Fruit fly (Drosophila melanogaster) whole organism, embryonic: Measurements from ENCODE around the gene CG13390.

Experiments
- CG10267 ChIP-seq: fragments of 200-800 bp; sonication (Bioruptor generic); optimal IDR thresholded peaks from 2 replicates; lab custom pipeline; 2018; ENCODE audit warnings: missing biosample characterization, mild to moderate bottlenecking, missing genetic modification characterization, moderate library complexity
- CG11504 ChIP-seq: fragments of 200-800 bp; sonication (Bioruptor generic); optimal IDR thresholded peaks from 3 replicates; lab custom pipeline; 2019; ENCODE audit warnings: missing biosample characterization, mild to moderate bottlenecking, missing genetic modification characterization, moderate library complexity
- CG13424 ChIP-seq: fragments of 200-800 bp; sonication (Bioruptor generic); optimal IDR thresholded peaks from 2 replicates; lab custom pipeline; 2019; ENCODE audit warnings: missing biosample characterization, mild to moderate bottlenecking, missing genetic modification characterization, moderate library complexity
- CG14014 ChIP-seq: fragments of 200-800 bp; sonication (Bioruptor generic); IDR thresholded peaks from 2 replicates; pipeline ENCODE4 v1.3.6; 2022; ENCODE audit warnings: missing biosample characterization, missing genetic modification characterization
- CG15269 ChIP-seq: fragments of 200-800 bp; sonication (Bioruptor generic); optimal IDR thresholded peaks from 2 replicates; lab custom pipeline; 2018; ENCODE audit warnings: missing biosample characterization, mild to moderate bottlenecking, missing genetic modification characterization, moderate library complexity
- CG15479 ChIP-seq: fragments of 200-800 bp; sonication (Bioruptor generic); optimal IDR thresholded peaks from 3 replicates; lab custom pipeline; 2019; ENCODE audit warnings: missing biosample characterization, mild to moderate bottlenecking, missing genetic modification characterization, moderate library complexity
- CG15514 ChIP-seq: fragments of 200-800 bp; sonication (Bioruptor generic); optimal IDR thresholded peaks from 3 replicates; lab custom pipeline; 2017; ENCODE audit warnings: missing biosample characterization, missing genetic modification characterization, mild to moderate bottlenecking, moderate library complexity, missing genetic modification reagents
- CG15601 ChIP-seq: fragments of 200-800 bp; sonication (Bioruptor generic); optimal IDR thresholded peaks from 3 replicates; lab custom pipeline; 2019; ENCODE audit warnings: missing biosample characterization, mild to moderate bottlenecking, missing genetic modification characterization, moderate library complexity
- CG15696 ChIP-seq: fragments of 200-800 bp; sonication (Bioruptor generic); optimal IDR thresholded peaks from 2 replicates; lab custom pipeline; 2019; ENCODE audit warnings: missing biosample characterization, mild to moderate bottlenecking, missing genetic modification characterization, moderate library complexity
- CG1647 ChIP-seq: fragments of 200-800 bp; sonication (Bioruptor generic); optimal IDR thresholded peaks from 3 replicates; lab custom pipeline; 2016; ENCODE audit warnings: missing biosample characterization, missing genetic modification characterization
- CG18619 ChIP-seq: fragments of 200-800 bp; sonication (Bioruptor generic); optimal IDR thresholded peaks from 3 replicates; lab custom pipeline; 2017; ENCODE audit warnings: missing biosample characterization, mild to moderate bottlenecking, missing genetic modification characterization
- CG2129 ChIP-seq: fragments of 200-800 bp; sonication (Bioruptor generic); IDR thresholded peaks from 2 replicates; pipeline ENCODE4 v1.3.6; 2022; ENCODE audit warnings: missing biosample characterization, missing genetic modification characterization; ENCODE audit not compliant: partially characterized antibody
- CG2199 ChIP-seq: fragments of 200-800 bp; sonication (Bioruptor generic); IDR thresholded peaks from 3 replicates; pipeline ENCODE4 v1.3.6; 2022; ENCODE audit warnings: missing biosample characterization, missing genetic modification characterization
- CG2712 ChIP-seq: fragments of 200-800 bp; optimal IDR thresholded peaks from 3 replicates; lab custom pipeline; 2019; ENCODE audit warnings: missing biosample characterization, mild to moderate bottlenecking, missing genetic modification characterization, moderate library complexity
- CG30020 ChIP-seq: fragments of 200-800 bp; optimal IDR thresholded peaks from 2 replicates; lab custom pipeline; 2019; ENCODE audit warnings: missing biosample characterization, mild to moderate bottlenecking, missing genetic modification characterization, moderate library complexity
- CG30403 ChIP-seq: fragments of 200-800 bp; sonication (Bioruptor generic); optimal IDR thresholded peaks from 3 replicates; lab custom pipeline; 2016; ENCODE audit warnings: missing biosample characterization, missing genetic modification characterization
- CG3726 ChIP-seq: fragments of 200-800 bp; sonication (Bioruptor generic); IDR thresholded peaks from 3 replicates; pipeline ENCODE4, ENCODE4 v1.3.6; 2022; ENCODE audit warnings: missing biosample characterization, missing genetic modification characterization
- CG6272 ChIP-seq: fragments of 200-800 bp; sonication (Bioruptor generic); IDR thresholded peaks from 2 replicates; pipeline ENCODE4 v1.3.6; 2022; ENCODE audit warnings: missing biosample characterization, missing genetic modification characterization
- CG8290 ChIP-seq, 3 experiments: fragments of 200-800 bp; sonication (Bioruptor generic); optimal IDR thresholded peaks; 2 replicates each; lab custom pipeline; 2016 to 2019; ENCODE audit warnings: missing biosample characterization in 3 of 3, missing genetic modification characterization in 3 of 3, mild to moderate bottlenecking in 2 of 3, moderate library complexity in 1 of 3
- Doc2 ChIP-seq: fragments of 200-800 bp; sonication (Bioruptor generic); IDR thresholded peaks from 2 replicates; pipeline ENCODE4 v1.3.6; 2022; ENCODE audit warnings: missing biosample characterization, missing genetic modification characterization
- Hand ChIP-seq: fragments of 200-800 bp; sonication (Bioruptor generic); optimal IDR thresholded peaks from 2 replicates; lab custom pipeline; 2017; ENCODE audit warnings: mild to moderate bottlenecking, missing biosample characterization, missing genetic modification reagents, missing genetic modification characterization
- HmgD ChIP-seq: fragments of 200-800 bp; sonication (Bioruptor generic); optimal IDR thresholded peaks from 3 replicates; lab custom pipeline; 2016; ENCODE audit warnings: missing biosample characterization, missing genetic modification characterization
- MBD-R2 ChIP-seq: fragments of 200-800 bp; sonication (Bioruptor generic); IDR thresholded peaks from 2 replicates; pipeline ENCODE4 v1.3.6; 2022; ENCODE audit warnings: missing biosample characterization, missing genetic modification characterization
- MESR4 ChIP-seq: fragments of 200-800 bp; sonication (Bioruptor generic); optimal IDR thresholded peaks from 2 replicates; lab custom pipeline; 2018; ENCODE audit warnings: missing biosample characterization, mild to moderate bottlenecking, missing genetic modification characterization, moderate library complexity
- Opbp ChIP-seq: fragments of 200-800 bp; sonication (Bioruptor generic); IDR thresholded peaks from 3 replicates; pipeline ENCODE4 v1.3.6; 2022; ENCODE audit warnings: missing biosample characterization, missing genetic modification characterization; ENCODE audit not compliant: partially characterized antibody
- Optix ChIP-seq: fragments of 200-800 bp; sonication (Bioruptor generic); IDR thresholded peaks from 3 replicates; pipeline ENCODE4 v1.3.6; 2022; ENCODE audit warnings: missing biosample characterization, missing genetic modification characterization
- Ravus ChIP-seq: fragments of 200-800 bp; sonication (Bioruptor generic); IDR thresholded peaks from 2 replicates; pipeline ENCODE4 v1.3.6; 2022; ENCODE audit warnings: missing biosample characterization, missing genetic modification characterization
- Rfx ChIP-seq: fragments of 200-800 bp; sonication (Bioruptor generic); IDR thresholded peaks from 2 replicates; pipeline ENCODE4 v1.3.6; 2022; ENCODE audit warnings: missing biosample characterization, missing genetic modification characterization
- az2 ChIP-seq: fragments of 200-800 bp; sonication (Bioruptor generic); optimal IDR thresholded peaks from 3 replicates; lab custom pipeline; 2016; ENCODE audit warnings: missing biosample characterization, missing genetic modification characterization
- bbx ChIP-seq: fragments of 200-800 bp; sonication (Bioruptor generic); IDR thresholded peaks from 2 replicates; pipeline ENCODE4 v1.3.6; 2022; ENCODE audit warnings: missing biosample characterization, missing genetic modification characterization; ENCODE audit not compliant: partially characterized antibody
- bcd ChIP-seq: fragments of 200-800 bp; sonication (Bioruptor generic); optimal IDR thresholded peaks from 2 replicates; lab custom pipeline; 2017; ENCODE audit warnings: missing biosample characterization, mild to moderate bottlenecking, missing genetic modification characterization
- bigmax ChIP-seq: fragments of 200-800 bp; sonication (Bioruptor generic); optimal IDR thresholded peaks from 2 replicates; lab custom pipeline; 2018; ENCODE audit warnings: missing biosample characterization, mild to moderate bottlenecking, missing genetic modification characterization
- corto ChIP-seq: fragments of 200-800 bp; sonication (Bioruptor generic); optimal IDR thresholded peaks from 2 replicates; lab custom pipeline; 2016; ENCODE audit warnings: missing biosample characterization, mild to moderate bottlenecking, missing genetic modification characterization, moderate library complexity
- dmrt11E ChIP-seq: fragments of 200-800 bp; sonication (Bioruptor generic); optimal IDR thresholded peaks from 3 replicates; lab custom pipeline; 2018; ENCODE audit warnings: missing biosample characterization, mild to moderate bottlenecking, missing genetic modification characterization, moderate library complexity
- dpn ChIP-seq, 2 experiments: fragments of 200-800 bp; sonication (Bioruptor generic); optimal IDR thresholded peaks; 3 replicates each; lab custom pipeline; 2016; ENCODE audit warnings: missing biosample characterization in 2 of 2, missing genetic modification characterization in 2 of 2
- exex ChIP-seq: fragments of 200-800 bp; sonication (Bioruptor generic); optimal IDR thresholded peaks from 4 replicates; lab custom pipeline; 2018; ENCODE audit warnings: missing biosample characterization, mild to moderate bottlenecking, missing genetic modification characterization, moderate library complexity
- hb ChIP-seq: fragments of 200-800 bp; sonication (Bioruptor generic); IDR thresholded peaks from 3 replicates; pipeline ENCODE4 v1.3.6; 2022; ENCODE audit warnings: missing biosample characterization, missing genetic modification characterization; ENCODE audit not compliant: partially characterized antibody
- ken ChIP-seq: fragments of 200-800 bp; sonication (Bioruptor generic); IDR thresholded peaks from 3 replicates; pipeline ENCODE4 v1.3.6; 2022; ENCODE audit warnings: missing biosample characterization, missing genetic modification characterization
- klu ChIP-seq: fragments of 200-800 bp; sonication (Bioruptor generic); IDR thresholded peaks from 2 replicates; pipeline ENCODE4 v1.3.6; 2022; ENCODE audit warnings: missing biosample characterization, missing genetic modification characterization
- kni ChIP-seq: fragments of 200-800 bp; sonication (Bioruptor generic); optimal IDR thresholded peaks from 3 replicates; lab custom pipeline; 2017; ENCODE audit warnings: mild to moderate bottlenecking, missing biosample characterization, missing genetic modification reagents, missing genetic modification characterization
- nerfin-1 ChIP-seq: fragments of 200-800 bp; sonication (Bioruptor generic); optimal IDR thresholded peaks from 3 replicates; lab custom pipeline; 2019; ENCODE audit warnings: missing biosample characterization, mild to moderate bottlenecking, missing genetic modification characterization, moderate library complexity
- prd ChIP-seq, 3 experiments: fragments of >200 bp in 2 of 3; fragments of 200-800 bp in 1 of 3; sonication (Bioruptor generic) in 1 of 3; optimal IDR thresholded peaks in 2 of 3; IDR thresholded peaks in 1 of 3; 2 replicates in 2 of 3; 3 replicates in 1 of 3; pipeline versions ENCODE4 v1.3.6 to Lab custom; 2017 to 2022; ENCODE audit warnings: missing biosample characterization in 1 of 3, missing genetic modification characterization in 1 of 3
- row ChIP-seq: fragments of 200-800 bp; sonication (Bioruptor generic); IDR thresholded peaks from 3 replicates; pipeline ENCODE4 v1.3.6; 2022; ENCODE audit warnings: missing biosample characterization, missing genetic modification characterization
- tio ChIP-seq: fragments of 200-800 bp; sonication (Bioruptor generic); optimal IDR thresholded peaks from 2 replicates; lab custom pipeline; 2017; ENCODE audit warnings: missing biosample characterization, missing genetic modification characterization, inconsistent platforms
- zen2 ChIP-seq: fragments of 200-800 bp; sonication (Bioruptor generic); IDR thresholded peaks from 3 replicates; pipeline ENCODE4 v1.3.6; 2022; ENCODE audit warnings: missing biosample characterization, missing genetic modification characterization; ENCODE audit not compliant: partially characterized antibody
- zf30C ChIP-seq: fragments of 200-800 bp; sonication (Bioruptor generic); optimal IDR thresholded peaks from 3 replicates; lab custom pipeline; 2018; ENCODE audit warnings: missing biosample characterization, mild to moderate bottlenecking, missing genetic modification characterization

Gene CG13390

DNA sequence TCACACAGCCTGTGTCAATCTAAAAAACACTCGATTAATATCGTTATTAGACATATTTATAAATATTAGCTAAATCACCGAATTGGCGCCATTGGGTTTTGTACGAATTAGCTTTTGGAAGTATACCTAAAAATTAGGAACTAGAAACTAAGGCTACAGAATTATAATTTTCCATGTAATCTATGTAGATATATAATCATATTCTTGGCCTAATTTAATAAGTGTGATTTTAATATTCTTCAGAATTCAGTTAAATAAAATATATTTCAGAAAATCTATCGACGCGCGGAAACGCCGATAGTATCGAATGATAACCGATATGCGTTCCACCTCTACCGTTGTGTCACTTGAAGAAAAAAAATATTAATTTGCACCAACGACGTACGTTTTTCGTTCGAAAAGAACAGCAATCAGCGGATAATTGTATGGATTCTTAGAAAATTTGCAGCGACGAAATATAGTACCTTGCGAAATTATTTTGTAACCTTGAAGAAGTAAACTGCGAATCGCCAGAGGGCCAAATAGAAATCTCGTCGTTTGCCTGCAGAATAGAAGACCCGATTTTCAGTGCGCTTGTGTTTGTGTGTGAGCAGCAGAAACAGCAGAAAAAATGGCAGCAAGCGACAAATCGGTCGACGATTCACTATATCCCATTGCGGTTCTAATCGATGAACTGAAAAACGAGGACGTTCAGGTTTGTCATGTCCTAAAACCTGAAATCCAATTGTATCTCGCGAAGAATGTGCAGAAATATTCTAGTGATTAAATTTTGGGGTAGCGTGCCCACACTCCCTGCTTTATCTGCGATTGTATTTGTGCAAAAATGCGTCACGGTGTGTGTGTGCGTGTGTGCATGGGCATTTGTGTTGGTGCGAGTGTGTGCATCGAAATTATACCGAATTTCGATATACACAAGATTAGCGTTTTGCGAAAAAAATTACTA lies 10.6 kb downstream of the CG13390 start, which contains the start of gene Pp2A-29B (continued):
- TF ChIP-seq CG1647 (GFP tag; lab: Kevin White, UChicago) (no peak), CG14014 (GFP tag; lab: Robert Waterston, UW) (no peak), zf30C (peak; percentile 10), CG3726 (no peak), Ravus (GFP tag; lab: Robert Waterston, UW) (no peak), CG8290 (GFP tag; optimal IDR thresholded peaks at IDR 0.05; lab: Kevin White, UChicago) (peak; percentile 13), CG8290 (tag; optimal IDR thresholded peaks at IDR 0.05; lab: Kevin White, UChicago) (no peak), Hand (GFP tag; lab: Kevin White, UChicago) (peak; percentile 34), CG15269 (tag; lab: Kevin White, UChicago) (peak; percentile 9), CG15514 (GFP tag; lab: Kevin White, UChicago) (peak; percentile 42), Opbp (GFP tag; lab: Robert Waterston, UW) (peak; percentile 96), dmrt11E (tag; lab: Kevin White, UChicago) (peak; percentile 46), Doc2 (GFP tag; lab: Robert Waterston, UW) (no peak), Optix (GFP tag; lab: Robert Waterston, UW) (no peak), CG6272 (peak; percentile 38; the same call in 1 of the 2 replicates), CG15601 (tag; lab: Kevin White, UChicago) (peak; percentile 56), CG30020 (tag; lab: Kevin White, UChicago) (peak; percentile 71), CG18619 (peak; percentile 27), zen2 (GFP tag; lab: Robert Waterston, UW) (peak; percentile 98), bcd (GFP tag; lab: Kevin White, UChicago) (peak; percentile 20), CG15479 (GFP tag; lab: Kevin White, UChicago) (peak; percentile 37), CG15696 (peak; percentile 35), hb (GFP tag; lab: Robert Waterston, UW) (peak; percentile 99), HmgD (GFP tag; lab: Kevin White, UChicago) (no peak), kni (GFP tag; lab: Kevin White, UChicago) (peak; percentile 55), CG2199 (GFP tag; lab: Robert Waterston, UW) (no peak), dpn (GFP tag; optimal IDR thresholded peaks at IDR 0.05; lab: Kevin White, UChicago) (peak in 1 of 2 experiments; percentile 17), CG2712 (tag; lab: Kevin White, UChicago) (peak; percentile 61), row (GFP tag; lab: Robert Waterston, UW) (peak; percentile 85), klu (GFP tag; lab: Robert Waterston, UW) (peak; percentile 45; the same call in 1 of the 2 replicates), corto (GFP tag; lab: Kevin White, UChicago) (no peak), bigmax (GFP tag; lab: Kevin White, UChicago) (no peak), MESR4 (peak; percentile 87), CG10267 (peak; percentile 62), Rfx (GFP tag; lab: Robert Waterston, UW) (0 out of 2 replicates have a peak, but pooled peaks have one; percentile 11), az2 (GFP tag; lab: Kevin White, UChicago) (peak; percentile 3), exex (tag; lab: Kevin White, UChicago) (peak; percentile 35), CG2129 (GFP tag; lab: Robert Waterston, UW) (peak; percentile 99), MBD-R2 (GFP tag; lab: Robert Waterston, UW) (0 out of 2 replicates have a peak, but pooled peaks have one; percentile 7), nerfin-1 (tag; lab: Kevin White, UChicago) (peak; percentile 100), tio (GFP tag; lab: Kevin White, UChicago) (peak; percentile 12), bbx (GFP tag; lab: Robert Waterston, UW) (peak; percentile 98), CG13424 (tag; lab: Kevin White, UChicago) (no peak), ken (no peak), CG11504 (tag; lab: Kevin White, UChicago) (peak; percentile 56), CG30403 (GFP tag; lab: Kevin White, UChicago) (peak; percentile 19), prd (optimal IDR thresholded peaks at IDR 0.05; lab: Kevin White, UChicago) (no peak), prd (GFP tag; IDR thresholded peaks at IDR 0.05; lab: Robert Waterston, UW) (peak; percentile 24; the same call in 1 of the 3 replicates)
